Worm (Caenorhabditis elegans): ENCODE data around the gene mrpl-21.

The mrpl-21 gene

ce11 chrIII:4281955-4282618, 38.7 kb upstream of the mrpl-21 start (continued):
- TF ChIP-seq cey-2 (tag; optimal IDR thresholded peaks at IDR 0.05; ENCODE audit: borderline replicate concordance, insufficient read depth) (peak; percentile 82), egl-43 (GFP tag; IDR thresholded peaks at IDR 0.05) (peak; percentile 96), nhr-41 (GFP tag; IDR thresholded peaks at IDR 0.05) (peak; percentile 91), spr-1 (tag; optimal IDR thresholded peaks at IDR 0.05) (peak; percentile 96), nhr-102 (tag; optimal IDR thresholded peaks at IDR 0.05) (peak; percentile 98), T26A8.4 (GFP tag; IDR thresholded peaks at IDR 0.05) (peak; percentile 98), dpl-1 (GFP tag; optimal IDR thresholded peaks at IDR 0.05) (peak; percentile 78), saeg-2 (GFP tag; IDR thresholded peaks at IDR 0.05) (peak; percentile 98), dmd-6 (GFP tag; IDR thresholded peaks at IDR 0.05) (peak; percentile 100), hmg-1.1 (GFP tag; IDR thresholded peaks at IDR 0.05) (peak; percentile 98), unc-39 (tag; optimal IDR thresholded peaks at IDR 0.05) (no peak), dmd-9 (GFP tag; IDR thresholded peaks at IDR 0.05) (peak; percentile 75; the same call in 1 of the 2 replicates), fkh-10 (GFP tag; optimal IDR thresholded peaks at IDR 0.05) (peak; percentile 86), daf-16 (GFP tag; optimal IDR thresholded peaks at IDR 0.05) (peak; percentile 94 to 97), daf-16 (tag; optimal IDR thresholded peaks at IDR 0.05) (peak; percentile 72), lin-39 (tag; optimal IDR thresholded peaks at IDR 0.05) (peak; percentile 74), vab-7 (GFP tag; IDR thresholded peaks at IDR 0.05) (peak; percentile 82), skn-1 (tag; optimal IDR thresholded peaks at IDR 0.05) (no peak), gei-8 (GFP tag; optimal IDR thresholded peaks at IDR 0.05) (peak; percentile 100), lin-13 (GFP tag; optimal IDR thresholded peaks at IDR 0.05) (peak; percentile 90), ceh-28 (tag; optimal IDR thresholded peaks at IDR 0.05) (peak; percentile 62), F10B5.3 (tag; optimal IDR thresholded peaks at IDR 0.05) (peak; percentile 91), mxl-2 (GFP tag; conservative IDR thresholded peaks at IDR 0.05) (peak; percentile 83), hlh-30 (tag; optimal IDR thresholded peaks at IDR 0.05; ENCODE audit: insufficient read depth) (peak; percentile 98), ztf-7 (tag; optimal IDR thresholded peaks at IDR 0.05) (peak; percentile 69), mep-1 (tag; optimal IDR thresholded peaks at IDR 0.05) (peak; percentile 98), F26F4.8 (GFP tag; conservative IDR thresholded peaks at IDR 0.05) (no peak), tag-97 (GFP tag; IDR thresholded peaks at IDR 0.05) (0 out of 2 replicates have a peak, but pooled peaks have one; percentile 10), pha-4 (GFP tag; IDR thresholded peaks at IDR 0.05) (peak; percentile 98), pha-4 (tag; optimal IDR thresholded peaks at IDR 0.05) (peak; percentile 40), fos-1 (tag; optimal IDR thresholded peaks at IDR 0.05) (peak; percentile 86), ZK546.5 (tag; optimal IDR thresholded peaks at IDR 0.05) (peak in 1 of 2 experiments; percentile 52), ceh-44 (GFP tag; IDR thresholded peaks at IDR 0.05) (0 out of 2 replicates have a peak, but pooled peaks have one; percentile 5), nhr-237 (tag; optimal IDR thresholded peaks at IDR 0.05) (peak; percentile 57), daf-19 (GFP tag; conservative IDR thresholded peaks at IDR 0.05) (peak; percentile 81), daf-12 (tag; optimal IDR thresholded peaks at IDR 0.05) (no peak), nhr-42 (GFP tag; IDR thresholded peaks at IDR 0.05) (peak; percentile 84), Y48G9A.11 (GFP tag; IDR thresholded peaks at IDR 0.05) (no peak), set-16 (GFP tag; IDR thresholded peaks at IDR 0.05) (peak; percentile 100), Y75B8A.6 (GFP tag; IDR thresholded peaks at IDR 0.05) (0 out of 2 replicates have a peak, but pooled peaks have one; percentile 8), jun-1 (tag; optimal IDR thresholded peaks at IDR 0.05) (peak; percentile 90), madf-5 (GFP tag; IDR thresholded peaks at IDR 0.05) (peak in 1 of 2 experiments; percentile 39; a peak in 1 of 4 replicates), ZK337.2 (GFP tag; IDR thresholded peaks at IDR 0.05) (peak; percentile 38; the same call in 1 of the 2 replicates), hlh-11 (tag; optimal IDR thresholded peaks at IDR 0.05) (peak; percentile 100), nhr-11 (tag; optimal IDR thresholded peaks at IDR 0.05) (peak; percentile 98), mdt-29 (GFP tag; IDR thresholded peaks at IDR 0.05) (peak; percentile 89), lim-7 (GFP tag; IDR thresholded peaks at IDR 0.05) (peak; percentile 42; the same call in 1 of the 2 replicates), ctbp-1 (GFP tag; IDR thresholded peaks at IDR 0.05) (peak; percentile 98), Y105C5A.15 (GFP tag; IDR thresholded peaks at IDR 0.05) (no peak), lin-29 (GFP tag; IDR thresholded peaks at IDR 0.05) (peak; percentile 91)

Data from whole organism, L4 larva.